Fruit fly (Drosophila melanogaster) Kc167 (cell line): ENCODE measurements around the gene Datp.

ENCODE experiments used
- Myc ChIP-seq: fragments of >200 bp; optimal IDR thresholded peaks from 2 replicates; lab custom pipeline; 2017; ENCODE audit warnings: missing external identifiers
- Sin3A ChIP-seq: fragments of >200 bp; optimal IDR thresholded peaks from 2 replicates; lab custom pipeline; 2018; ENCODE audit warnings: missing external identifiers
- h ChIP-seq: fragments of >200 bp; optimal IDR thresholded peaks from 3 replicates; lab custom pipeline; 2018; ENCODE audit warnings: missing external identifiers
- insv ChIP-seq: fragments of >200 bp; optimal IDR thresholded peaks from 3 replicates; lab custom pipeline; 2018; ENCODE audit warnings: missing external identifiers
- psq ChIP-seq: fragments of >200 bp; optimal IDR thresholded peaks from 2 replicates; lab custom pipeline; 2017; ENCODE audit warnings: missing external identifiers
- ttk ChIP-seq: sonication (Bioruptor generic); optimal IDR thresholded peaks from 2 replicates; lab custom pipeline; 2017; ENCODE audit warnings: missing external identifiers

The Datp gene

DNA sequence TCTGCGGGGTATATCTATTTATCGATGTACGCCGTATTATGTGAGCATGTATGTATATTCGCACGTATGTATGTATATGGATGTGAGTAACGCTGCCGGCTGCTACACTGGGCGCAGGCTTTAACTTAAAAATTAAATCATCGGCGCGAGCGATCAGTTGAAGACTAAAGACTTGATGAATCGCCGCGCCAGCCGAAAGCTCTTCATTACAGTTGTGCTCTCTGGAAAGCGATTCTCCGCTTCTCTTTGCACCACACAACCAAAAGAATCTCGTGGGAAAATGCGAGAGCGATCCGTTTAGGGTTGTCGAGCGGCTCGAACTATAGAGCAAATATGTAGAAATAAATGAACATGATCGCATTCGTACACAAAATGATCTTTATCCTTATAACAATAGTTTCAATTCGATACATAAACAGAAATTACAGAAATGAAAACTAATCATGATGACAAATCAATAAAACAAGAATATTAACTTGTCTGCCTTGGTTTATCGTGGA is 30.1 kb downstream of the Datp start, which contains the start of gene CG13124:
Gene CG13124, minus strand, starts transcription at position 166 of the 500 bp plus-strand sequence.
- no peak for TF ChIP-seq psq (lab: Kevin White, UChicago)
- no peak for TF ChIP-seq Sin3A (lab: Kevin White, UChicago)
- no peak for TF ChIP-seq h (lab: Kevin White, UChicago)
- no peak for TF ChIP-seq Myc (lab: Kevin White, UChicago)

DNA sequence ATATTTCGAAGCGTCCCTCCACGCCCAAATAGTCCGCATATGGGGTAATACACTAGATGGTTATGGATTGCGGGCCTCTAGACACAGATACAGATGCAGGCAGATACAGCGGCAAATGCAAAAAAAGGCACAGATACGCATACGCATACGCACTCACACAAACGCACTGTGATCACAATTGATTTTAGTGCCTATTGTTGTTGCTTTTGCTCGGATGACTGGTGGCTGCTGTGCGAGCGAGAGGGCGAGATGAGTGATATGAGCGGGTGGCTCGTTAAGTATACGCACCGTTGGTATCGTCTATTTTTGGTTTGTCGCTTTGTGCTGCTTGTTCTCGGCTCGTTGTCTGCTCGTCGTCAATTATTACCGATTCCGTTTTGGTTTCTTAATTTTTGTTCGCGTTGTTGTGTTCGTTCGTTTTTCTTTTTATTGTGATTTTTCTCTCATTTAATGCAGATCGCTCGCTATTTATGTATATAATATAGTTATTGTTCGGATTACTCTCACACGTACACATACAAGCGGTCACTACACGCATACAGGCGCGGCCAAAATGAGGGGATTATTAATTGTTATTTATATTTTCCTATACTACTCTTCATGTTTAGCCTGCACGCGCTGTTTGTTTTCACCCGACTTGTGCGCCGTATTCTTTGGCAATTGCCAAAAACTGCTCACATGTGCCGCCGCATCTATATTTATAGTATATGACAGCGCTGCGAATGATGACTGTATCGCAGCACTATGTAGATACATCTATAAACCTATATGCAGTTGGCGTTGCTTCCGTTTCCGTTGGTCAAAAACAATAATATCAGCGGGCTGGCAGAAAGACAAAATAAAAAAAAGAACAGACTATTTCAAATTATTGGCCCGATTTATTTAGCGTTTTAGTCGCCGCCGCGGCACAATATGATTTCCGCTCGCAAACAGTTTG is 31.0 kb downstream of the Datp start:
- TF ChIP-seq psq (lab: Kevin White, UChicago): no peak
- TF ChIP-seq Sin3A (lab: Kevin White, UChicago): no peak
- TF ChIP-seq Myc (lab: Kevin White, UChicago): no peak

- no peak for TF ChIP-seq Myc (lab: Kevin White, UChicago)
- TF ChIP-seq psq (lab: Kevin White, UChicago): no peak
- TF ChIP-seq h (lab: Kevin White, UChicago): no peak
- TF ChIP-seq ttk (lab: Kevin White, UChicago): no peak
- no peak for TF ChIP-seq insv (lab: Kevin White, UChicago)
- no peak for TF ChIP-seq Sin3A (lab: Kevin White, UChicago)
Observed at dm6 chr2L:9906641-9907040, 31.9 kb downstream of the Datp start.

- TF ChIP-seq Myc (lab: Kevin White, UChicago) (no peak), insv (lab: Kevin White, UChicago) (no peak), psq (lab: Kevin White, UChicago) (no peak), Sin3A (lab: Kevin White, UChicago) (no peak), h (lab: Kevin White, UChicago) (no peak), ttk (lab: Kevin White, UChicago) (no peak)
Observed at dm6 chr2L:9903028-9903427, 35.6 kb downstream of the Datp start, which contains the start of gene Muc30E. Gene Muc30E (minus strand): TSS chr2L:9903128.

dm6 chr2L:9897296-9897695 is 41.3 kb downstream of the Datp start, which contains the start of gene RpS2:
Gene RpS2 (minus strand): TSS chr2L:9897552.
- no peak for TF ChIP-seq h (lab: Kevin White, UChicago)
- TF ChIP-seq Sin3A (lab: Kevin White, UChicago): no peak
- TF ChIP-seq insv (lab: Kevin White, UChicago): no peak
- TF ChIP-seq ttk (lab: Kevin White, UChicago): no peak
- TF ChIP-seq psq (lab: Kevin White, UChicago): no peak
- TF ChIP-seq Myc (lab: Kevin White, UChicago): no peak

dm6 chr2L:9894871-9895364 is 43.7 kb downstream of the Datp start, which contains the start of gene Bka:
Gene Bka (plus strand): TSS chr2L:9895287.
- TF ChIP-seq h (lab: Kevin White, UChicago): no peak
- TF ChIP-seq Myc (lab: Kevin White, UChicago): no peak
- no peak for TF ChIP-seq Sin3A (lab: Kevin White, UChicago)
- no peak for TF ChIP-seq ttk (lab: Kevin White, UChicago)
- no peak for TF ChIP-seq psq (lab: Kevin White, UChicago)
- TF ChIP-seq insv (lab: Kevin White, UChicago): no peak

dm6 chr2L:9894193-9894592 is 44.4 kb downstream of the Datp start:
- TF ChIP-seq Myc (lab: Kevin White, UChicago) (no peak), ttk (lab: Kevin White, UChicago) (no peak), psq (lab: Kevin White, UChicago) (no peak), insv (lab: Kevin White, UChicago) (no peak), Sin3A (lab: Kevin White, UChicago) (no peak), h (lab: Kevin White, UChicago) (no peak)

DNA sequence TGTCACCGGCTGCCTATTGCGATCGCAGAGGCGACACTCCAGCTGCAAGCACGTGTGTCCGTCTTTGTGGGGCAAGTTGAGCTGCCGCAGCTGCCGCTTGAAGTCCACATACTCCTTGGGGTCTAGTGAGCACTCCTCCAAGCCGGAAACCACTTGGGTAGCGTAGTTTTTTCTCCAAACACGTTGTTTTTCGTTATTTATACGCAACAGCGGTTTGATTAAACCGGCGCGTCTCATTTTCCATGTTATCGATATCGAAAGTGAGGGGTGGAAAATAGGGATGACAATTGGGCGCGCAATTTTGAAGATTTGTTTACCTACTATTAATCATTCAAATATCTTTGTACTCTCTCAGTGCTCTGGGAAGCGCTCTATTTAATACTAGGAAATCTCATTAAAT is 45.4 kb downstream of the Datp start, which contains the start of gene mtDNA-helicase:
Gene mtDNA-helicase, minus strand, starts transcription at position 264 of the 400 bp plus-strand sequence.
- TF ChIP-seq psq (lab: Kevin White, UChicago) (no peak), h (lab: Kevin White, UChicago) (no peak), Sin3A (lab: Kevin White, UChicago) (no peak), Myc (lab: Kevin White, UChicago) (no peak), ttk (lab: Kevin White, UChicago) (no peak), insv (lab: Kevin White, UChicago) (no peak)

- TF ChIP-seq Sin3A (lab: Kevin White, UChicago) (no peak), ttk (lab: Kevin White, UChicago) (no peak), h (lab: Kevin White, UChicago) (no peak), psq (lab: Kevin White, UChicago) (no peak), Myc (lab: Kevin White, UChicago) (no peak), insv (lab: Kevin White, UChicago) (no peak)
Observed at dm6 chr2L:9890576-9890975, 48.0 kb downstream of the Datp start, which contains the start of the genes CG34183 and CG4537. Gene CG34183 (minus strand): TSS chr2L:9890772. Gene CG4537 (plus strand): TSS chr2L:9890885.
